Fruit fly (Drosophila melanogaster): ENCODE data around the gene CG43867.

The CG43867 gene

dm6 chrX:927863-928257 lies at the start of gene CG43867, which contains the start of gene MED22:
Gene CG43867 (minus strand): TSS chrX:927975.
Gene MED22 (plus strand): TSS chrX:928139.
- TF ChIP-seq CG9139 (GFP tag; optimal IDR thresholded peaks at IDR 0.05) = no peak
- no peak for TF ChIP-seq CG32006 (GFP tag; optimal IDR thresholded peaks at IDR 0.05)
- TF ChIP-seq vri (GFP tag; optimal IDR thresholded peaks at IDR 0.05) = no peak
- no peak for TF ChIP-seq CG6163 (GFP tag; IDR thresholded peaks at IDR 0.05)
- TF ChIP-seq Smox (GFP tag; optimal IDR thresholded peaks at IDR 0.05) = no peak
- TF ChIP-seq CG8319 (GFP tag; optimal IDR thresholded peaks at IDR 0.05) = no peak
- TF ChIP-seq lz (GFP tag; optimal IDR thresholded peaks at IDR 0.05) = no peak
- TF ChIP-seq Met (GFP tag; optimal IDR thresholded peaks at IDR 0.05) = no peak
- no peak for TF ChIP-seq Hr4 (GFP tag; optimal IDR thresholded peaks at IDR 0.05)
- no peak for TF ChIP-seq Lpt (GFP tag; optimal IDR thresholded peaks at IDR 0.05)
- TF ChIP-seq CG34406 (GFP tag; optimal IDR thresholded peaks at IDR 0.05) = no peak
- no peak for TF ChIP-seq CG11762 (GFP tag; optimal IDR thresholded peaks at IDR 0.05; ENCODE audit: insufficient read depth)
- no peak for TF ChIP-seq CG6792 (GFP tag; optimal IDR thresholded peaks at IDR 0.05)
- TF ChIP-seq Eip93F (GFP tag; optimal IDR thresholded peaks at IDR 0.05) = no peak
- no peak for TF ChIP-seq CG3032 (tag; optimal IDR thresholded peaks at IDR 0.05)
- TF ChIP-seq pdm3 (GFP tag; optimal IDR thresholded peaks at IDR 0.05) = no peak
- TF ChIP-seq Hr39 (GFP tag; optimal IDR thresholded peaks at IDR 0.05) = no peak
- no peak for TF ChIP-seq CG11902 (GFP tag; optimal IDR thresholded peaks at IDR 0.05)

DNA sequence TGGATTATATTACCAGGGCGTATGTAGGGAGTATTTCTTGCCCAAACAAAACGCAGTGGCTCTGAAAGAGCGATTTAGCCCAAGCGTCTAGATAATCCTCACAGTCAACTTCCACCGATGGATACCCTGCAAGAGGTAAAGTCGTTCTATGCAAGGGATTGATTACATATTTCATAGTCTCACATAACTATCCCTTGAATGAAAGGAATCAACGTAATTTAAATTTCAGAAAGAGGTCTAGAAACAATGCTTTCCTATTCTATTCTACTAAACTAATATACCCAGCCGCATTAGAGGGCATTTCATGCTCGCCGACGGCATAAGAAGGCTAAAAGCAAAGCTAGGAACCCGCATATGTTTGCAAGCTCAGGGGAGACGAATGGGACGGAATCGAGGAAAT lies 39.0 kb upstream of the CG43867 start:
- TF ChIP-seq Eip78C (GFP tag) = peak; percentile 21
- TF ChIP-seq cyc (GFP tag; optimal IDR thresholded peaks at IDR 0.05) = no peak

- TF ChIP-seq CG31627 (GFP tag; optimal IDR thresholded peaks at IDR 0.05) = peak; percentile 23
- peak; percentile 31 for TF ChIP-seq Eip78C (GFP tag)
- no peak for TF ChIP-seq lz (GFP tag; optimal IDR thresholded peaks at IDR 0.05)
- no peak for TF ChIP-seq CG1621 (tag; optimal IDR thresholded peaks at IDR 0.05)
- TF ChIP-seq Hr39 (GFP tag; optimal IDR thresholded peaks at IDR 0.05) = peak; percentile 4
- TF ChIP-seq cyc (GFP tag; optimal IDR thresholded peaks at IDR 0.05) = peak; percentile 18
- peak; percentile 8 for TF ChIP-seq topi (GFP tag; optimal IDR thresholded peaks at IDR 0.05)
- peak; percentile 31 for TF ChIP-seq Met (GFP tag; optimal IDR thresholded peaks at IDR 0.05)
- no peak for TF ChIP-seq Ets21C (GFP tag; optimal IDR thresholded peaks at IDR 0.05)
These were observed 36.2 kb upstream of the CG43867 start for dm6 chrX:964012-964411.

DNA sequence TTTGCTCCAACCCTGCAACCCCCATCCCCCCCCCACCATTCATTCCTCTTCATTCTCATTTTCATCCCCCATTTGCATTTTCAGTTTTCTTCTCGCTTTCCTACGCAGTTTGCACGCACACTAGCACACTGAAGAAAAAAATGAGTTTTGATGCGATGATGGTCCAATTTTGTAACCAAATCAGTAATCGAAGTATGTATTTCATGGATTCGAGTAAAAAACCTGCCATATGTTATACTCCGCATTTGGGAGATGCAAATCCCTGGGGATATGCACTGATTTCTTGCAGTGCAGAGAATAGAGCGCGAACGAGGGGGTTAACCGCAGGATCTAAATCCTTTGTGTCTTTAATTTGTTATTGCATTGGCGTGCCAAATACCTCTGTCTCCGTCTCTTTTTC lies 28.1 kb upstream of the CG43867 start:
- no peak for TF ChIP-seq Hr38 (GFP tag; optimal IDR thresholded peaks at IDR 0.05)
- TF ChIP-seq fd85E (GFP tag; optimal IDR thresholded peaks at IDR 0.05) = no peak
- no peak for TF ChIP-seq Gug (GFP tag; IDR thresholded peaks at IDR 0.05)
- no peak for TF ChIP-seq CG3032 (tag; optimal IDR thresholded peaks at IDR 0.05)
- TF ChIP-seq eg (GFP tag; IDR thresholded peaks at IDR 0.05) = no peak
- TF ChIP-seq CG11762 (GFP tag; optimal IDR thresholded peaks at IDR 0.05; ENCODE audit: insufficient read depth) = no peak
- no peak for TF ChIP-seq Smox (GFP tag; optimal IDR thresholded peaks at IDR 0.05)
- no peak for TF ChIP-seq CG11902 (GFP tag; optimal IDR thresholded peaks at IDR 0.05)
- TF ChIP-seq Hr39 (GFP tag; optimal IDR thresholded peaks at IDR 0.05) = peak; percentile 35
- peak; percentile 25 for TF ChIP-seq CG10669 (GFP tag; optimal IDR thresholded peaks at IDR 0.05)
- TF ChIP-seq dsx (GFP tag; optimal IDR thresholded peaks at IDR 0.05; ENCODE audit: poor library complexity, severe bottlenecking) = no peak
- no peak for TF ChIP-seq Sox14 (GFP tag; optimal IDR thresholded peaks at IDR 0.05)
- no peak for TF ChIP-seq CG6854 (GFP tag; optimal IDR thresholded peaks at IDR 0.05)
- TF ChIP-seq fkh (GFP tag; optimal IDR thresholded peaks at IDR 0.05) = no peak
- TF ChIP-seq Blimp-1 (GFP tag; optimal IDR thresholded peaks at IDR 0.05) = no peak
- TF ChIP-seq Sox15 (GFP tag; optimal IDR thresholded peaks at IDR 0.05) = peak; percentile 0
- no peak for TF ChIP-seq CG1621 (tag; optimal IDR thresholded peaks at IDR 0.05)
- TF ChIP-seq spab (GFP tag; optimal IDR thresholded peaks at IDR 0.05) = no peak
- TF ChIP-seq Eip78C (GFP tag) = peak; percentile 32
- TF ChIP-seq vri (GFP tag; optimal IDR thresholded peaks at IDR 0.05) = no peak
- peak; percentile 3 for TF ChIP-seq CG32006 (GFP tag; optimal IDR thresholded peaks at IDR 0.05)
- TF ChIP-seq Eip75B (GFP tag; optimal IDR thresholded peaks at IDR 0.05) = peak; percentile 4
- TF ChIP-seq Ets96B (tag; optimal IDR thresholded peaks at IDR 0.05) = peak; percentile 13
- TF ChIP-seq CG6276 (GFP tag; optimal IDR thresholded peaks at IDR 0.05) = no peak
- no peak for TF ChIP-seq CG8632 (GFP tag; optimal IDR thresholded peaks at IDR 0.05)
- TF ChIP-seq dac (GFP tag; optimal IDR thresholded peaks at IDR 0.05) = no peak
- TF ChIP-seq acj6 (GFP tag; optimal IDR thresholded peaks at IDR 0.05) = no peak
- no peak for TF ChIP-seq CG6808 (GFP tag; optimal IDR thresholded peaks at IDR 0.05)
- TF ChIP-seq Met (GFP tag; optimal IDR thresholded peaks at IDR 0.05) = peak; percentile 26
- no peak for TF ChIP-seq fd59A (GFP tag; optimal IDR thresholded peaks at IDR 0.05)
- 0 out of 3 replicates have a peak, but pooled peaks have one; percentile 30 for TF ChIP-seq CG6163 (GFP tag; IDR thresholded peaks at IDR 0.05)
- no peak for TF ChIP-seq Lpt (GFP tag; optimal IDR thresholded peaks at IDR 0.05)
- TF ChIP-seq achi (GFP tag; optimal IDR thresholded peaks at IDR 0.05) = no peak
